Worm (Caenorhabditis elegans) whole organism, L4 larva: ENCODE data around the gene R07H5.11.

ENCODE experiments used
- F49E8.2 ChIP-seq: sonication (generic microtip); optimal IDR thresholded peaks from 2 replicates; lab custom pipeline; 2016; ENCODE audit warnings: missing compliant biosample characterization, mild to moderate bottlenecking, missing genetic modification characterization, borderline replicate concordance
- ama-1 ChIP-seq: fragments of 150-350 bp; optimal IDR thresholded peaks from 2 replicates; lab custom pipeline; 2014; ENCODE audit warnings: inconsistent platforms, mixed read lengths
- dve-1 ChIP-seq: sonication (generic microtip); optimal IDR thresholded peaks from 2 replicates; lab custom pipeline; 2017; ENCODE audit warnings: antibody characterized with exemption, mild to moderate bottlenecking, missing genetic modification characterization, missing compliant biosample characterization; ENCODE audit not compliant: insufficient read depth
- fos-1 ChIP-seq: fragments of 150-350 bp; optimal IDR thresholded peaks from 2 replicates; lab custom pipeline; 2014; ENCODE audit warnings: missing biosample characterization, missing genetic modification characterization
- lsy-2 ChIP-seq, 2 experiments: fragments of 150-350 bp in 1 of 2; sonication (generic microtip) in 1 of 2; optimal IDR thresholded peaks; 2 replicates each; lab custom pipeline; 2014 to 2017; ENCODE audit warnings: missing biosample characterization in 2 of 2, missing genetic modification characterization in 2 of 2
- pha-4 ChIP-seq, 2 experiments: fragments of 150-350 bp in 1 of 2; fragments of 200-800 bp in 1 of 2; sonication (Bioruptor generic) in 1 of 2; IDR thresholded peaks in 1 of 2; optimal IDR thresholded peaks in 1 of 2; 2 replicates each; pipeline versions ENCODE4 v1.3.6 to Lab custom; 2014 to 2022; ENCODE audit warnings: missing genetic modification characterization in 2 of 2, missing genetic modification reagents in 2 of 2, missing biosample characterization in 1 of 2, missing compliant biosample characterization in 1 of 2
- snpc-4 ChIP-seq: fragments of 150-350 bp; optimal IDR thresholded peaks from 2 replicates; lab custom pipeline; 2014; ENCODE audit warnings: missing biosample characterization, missing genetic modification characterization
- ztf-11 ChIP-seq: fragments of 150-350 bp; optimal IDR thresholded peaks from 2 replicates; lab custom pipeline; 2014; ENCODE audit warnings: missing biosample characterization, missing genetic modification characterization

DNA sequence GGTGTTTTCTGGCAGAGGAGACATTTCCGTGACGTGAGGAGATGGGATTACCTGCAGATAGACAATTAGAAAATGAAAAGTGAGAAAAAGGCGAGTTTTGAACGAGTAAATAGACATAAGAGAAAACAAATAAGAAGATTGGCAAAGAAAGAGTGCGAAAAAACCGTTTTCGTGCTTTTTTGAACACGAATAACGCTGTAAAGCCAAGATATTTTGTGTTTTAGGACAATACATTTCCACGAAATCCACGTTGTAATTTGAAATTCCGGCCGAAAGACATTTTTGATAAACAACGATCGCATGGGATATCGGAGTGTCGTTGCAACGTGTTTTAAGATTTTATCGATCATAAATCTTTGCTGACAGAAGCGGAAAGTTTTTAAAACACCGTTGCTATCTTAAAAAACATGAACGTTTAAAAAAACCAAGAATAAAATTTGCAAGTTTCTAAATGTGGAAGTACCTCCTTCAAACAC lies 8.3 kb downstream of the R07H5.11 start, which contains the start of gene adk-1:
- no peak for TF ChIP-seq snpc-4 (tag; lab: Kevin White, UChicago)
- no peak for TF ChIP-seq F49E8.2 (tag; lab: Kevin White, UChicago)
- peak in 1 of 2 experiments; percentile 13 for TF ChIP-seq lsy-2 (tag; optimal IDR thresholded peaks at IDR 0.05; lab: Kevin White, UChicago)
- no peak for TF ChIP-seq fos-1 (tag; lab: Kevin White, UChicago)
- no peak for TF ChIP-seq ama-1 (lab: Kevin White, UChicago)
- TF ChIP-seq dve-1 (tag; lab: Kevin White, UChicago): no peak
- no peak for TF ChIP-seq pha-4 (GFP tag; IDR thresholded peaks at IDR 0.05; lab: Robert Waterston, UW)
- no peak for TF ChIP-seq pha-4 (tag; optimal IDR thresholded peaks at IDR 0.05; lab: Kevin White, UChicago)
- no peak for TF ChIP-seq ztf-11 (tag; lab: Kevin White, UChicago)
